Worm (Caenorhabditis elegans) whole organism, midembryonic: ENCODE data around the gene F45D3.4.

Source experiments
- T22C8.4 ChIP-seq: fragments of 200-800 bp; sonication (Bioruptor generic); IDR thresholded peaks from 2 replicates; pipeline ENCODE4 v1.3.6; 2022; ENCODE audit warnings: missing genetic modification characterization, missing compliant biosample characterization

F45D3.4 gene

DNA sequence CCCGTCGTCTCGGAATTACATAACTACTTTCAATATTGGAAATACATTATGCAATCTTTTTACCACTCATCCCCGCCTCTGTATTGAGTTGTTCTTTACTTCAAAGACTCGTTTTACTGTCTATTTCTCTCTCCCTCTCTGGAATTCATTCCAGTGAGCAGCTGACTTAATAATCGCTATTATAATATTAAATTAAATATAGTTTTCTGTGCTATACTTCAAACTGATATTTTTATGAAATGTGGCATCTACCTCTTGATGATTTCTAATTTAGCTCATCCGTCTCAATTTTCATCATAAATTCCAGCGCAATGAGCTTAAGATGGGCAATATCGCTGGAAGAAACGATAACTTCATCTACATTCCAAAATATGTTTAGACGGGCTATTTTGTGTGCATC, 49.5 kb downstream of the F45D3.4 start, which contains the start of gene T28H10.1:
Gene T28H10.1, plus strand, starts transcription at position 301 of the 400 bp plus-strand sequence.
- TF ChIP-seq T22C8.4 (GFP tag; lab: Robert Waterston, UW), result no peak
